Fruit fly (Drosophila melanogaster) whole organism, embryonic: ENCODE results near the gene LManV.
A peak's percentile ranks its signal among the peaks of the same experiment; 100 is the strongest.

ENCODE experiments used
- Antp ChIP-seq: fragments of 200-800 bp; sonication (Bioruptor generic); optimal IDR thresholded peaks from 3 replicates; lab custom pipeline; 2016; ENCODE audit warnings: missing biosample characterization, missing genetic modification characterization
- Atf6 ChIP-seq: fragments of 200-800 bp; sonication (Bioruptor generic); IDR thresholded peaks from 2 replicates; pipeline ENCODE4 v1.3.6; 2022; ENCODE audit warnings: missing biosample characterization, missing genetic modification characterization
- CG10147 ChIP-seq: fragments of 200-800 bp; sonication (Bioruptor generic); optimal IDR thresholded peaks from 2 replicates; lab custom pipeline; 2019; ENCODE audit warnings: missing biosample characterization, mild to moderate bottlenecking, missing genetic modification characterization, moderate library complexity
- CG11560 ChIP-seq: fragments of 200-800 bp; sonication (Bioruptor generic); IDR thresholded peaks from 3 replicates; pipeline ENCODE4 v1.3.6; 2022; ENCODE audit warnings: missing biosample characterization, missing genetic modification characterization
- CG13894 ChIP-seq: fragments of 200-800 bp; sonication (Bioruptor generic); optimal IDR thresholded peaks from 3 replicates; lab custom pipeline; 2018; ENCODE audit warnings: missing biosample characterization, mild to moderate bottlenecking, missing genetic modification characterization, moderate library complexity
- CG14667 ChIP-seq: fragments of 200-800 bp; sonication (Bioruptor generic); IDR thresholded peaks from 2 replicates; pipeline ENCODE4 v1.3.6; 2022; ENCODE audit warnings: missing biosample characterization, missing genetic modification characterization
- CG14710 ChIP-seq: fragments of 200-800 bp; sonication (Bioruptor generic); optimal IDR thresholded peaks from 3 replicates; lab custom pipeline; 2019; ENCODE audit warnings: missing biosample characterization, mild to moderate bottlenecking, missing genetic modification characterization, moderate library complexity
- CG14965 ChIP-seq: fragments of 200-800 bp; sonication (Bioruptor generic); optimal IDR thresholded peaks from 2 replicates; lab custom pipeline; 2016; ENCODE audit warnings: missing biosample characterization, missing genetic modification characterization, borderline replicate concordance
- CG17359 ChIP-seq: fragments of 200-800 bp; sonication (Bioruptor generic); optimal IDR thresholded peaks from 3 replicates; lab custom pipeline; 2018; ENCODE audit warnings: missing biosample characterization, mild to moderate bottlenecking, missing genetic modification characterization, moderate library complexity
- CG17385 ChIP-seq: fragments of 200-800 bp; sonication (Bioruptor generic); optimal IDR thresholded peaks from 3 replicates; lab custom pipeline; 2018; ENCODE audit warnings: missing biosample characterization, mild to moderate bottlenecking, missing genetic modification characterization
- CG17829 ChIP-seq: fragments of 200-800 bp; optimal IDR thresholded peaks from 2 replicates; lab custom pipeline; 2019; ENCODE audit warnings: missing biosample characterization, mild to moderate bottlenecking, missing genetic modification characterization, moderate library complexity
- CG1832 ChIP-seq: fragments of 200-800 bp; sonication (Bioruptor generic); optimal IDR thresholded peaks from 2 replicates; lab custom pipeline; 2017; ENCODE audit warnings: missing biosample characterization, mild to moderate bottlenecking, missing genetic modification characterization, inconsistent platforms
- CG2875 ChIP-seq: fragments of 200-800 bp; sonication (Bioruptor generic); optimal IDR thresholded peaks from 2 replicates; lab custom pipeline; 2017; ENCODE audit warnings: missing biosample characterization, mild to moderate bottlenecking, missing genetic modification characterization, missing genetic modification reagents
- CG32767 ChIP-seq: fragments of 200-800 bp; sonication (Bioruptor generic); IDR thresholded peaks from 2 replicates; pipeline ENCODE4 v1.3.6; 2022; ENCODE audit warnings: missing biosample characterization, missing genetic modification characterization
- CG33213 ChIP-seq: fragments of 200-800 bp; sonication (Bioruptor generic); optimal IDR thresholded peaks from 3 replicates; lab custom pipeline; 2016; ENCODE audit warnings: missing biosample characterization, missing genetic modification characterization
- CG33557 ChIP-seq: fragments of 200-800 bp; sonication (Bioruptor generic); optimal IDR thresholded peaks from 2 replicates; lab custom pipeline; 2019; ENCODE audit warnings: missing biosample characterization, mild to moderate bottlenecking, missing genetic modification characterization, moderate library complexity
- CG5953 ChIP-seq: fragments of 200-800 bp; sonication (Bioruptor generic); IDR thresholded peaks from 2 replicates; pipeline ENCODE4 v1.3.6; 2022; ENCODE audit warnings: missing biosample characterization, missing genetic modification characterization
- CG6254 ChIP-seq: fragments of 200-800 bp; sonication (Bioruptor generic); optimal IDR thresholded peaks from 3 replicates; lab custom pipeline; 2017; ENCODE audit warnings: mild to moderate bottlenecking, missing biosample characterization, missing genetic modification reagents, missing genetic modification characterization
- CG7271 ChIP-seq: fragments of 200-800 bp; sonication (Bioruptor generic); optimal IDR thresholded peaks from 2 replicates; lab custom pipeline; 2018; ENCODE audit warnings: missing biosample characterization, mild to moderate bottlenecking, missing genetic modification characterization, moderate library complexity
- CG9215 ChIP-seq: fragments of 200-800 bp; sonication (Bioruptor generic); IDR thresholded peaks from 2 replicates; pipeline ENCODE4 v1.3.6; 2022; ENCODE audit warnings: missing biosample characterization, missing genetic modification characterization
- CG9727 ChIP-seq: fragments of 200-800 bp; sonication (Bioruptor generic); optimal IDR thresholded peaks from 3 replicates; lab custom pipeline; 2017; ENCODE audit warnings: missing biosample characterization, mild to moderate bottlenecking, missing genetic modification characterization
- CoRest ChIP-seq: fragments of 200-800 bp; sonication (Bioruptor generic); optimal IDR thresholded peaks from 3 replicates; lab custom pipeline; 2018; ENCODE audit warnings: missing biosample characterization, mild to moderate bottlenecking, missing genetic modification characterization, moderate library complexity
- Dfd ChIP-seq, 2 experiments: fragments of >200 bp; optimal IDR thresholded peaks; 2 replicates each; lab custom pipeline; 2017; ENCODE audit warnings: missing biosample characterization in 2 of 2, missing genetic modification characterization in 2 of 2
- Dip3 ChIP-seq: fragments of 200-800 bp; sonication (Bioruptor generic); optimal IDR thresholded peaks from 3 replicates; lab custom pipeline; 2016; ENCODE audit warnings: missing biosample characterization, missing genetic modification characterization
- Ets97D ChIP-seq: fragments of 200-800 bp; sonication (Bioruptor generic); optimal IDR thresholded peaks from 3 replicates; lab custom pipeline; 2016; ENCODE audit warnings: missing biosample characterization, missing genetic modification characterization
- HLHmδ ChIP-seq: fragments of 200-800 bp; sonication (Bioruptor generic); optimal IDR thresholded peaks from 2 replicates; lab custom pipeline; 2018; ENCODE audit warnings: missing biosample characterization, mild to moderate bottlenecking, missing genetic modification characterization, moderate library complexity
- NC2β ChIP-seq: fragments of 200-800 bp; sonication (Bioruptor generic); optimal IDR thresholded peaks from 2 replicates; lab custom pipeline; 2016; ENCODE audit warnings: missing biosample characterization, missing genetic modification characterization
- Nf-YC ChIP-seq: fragments of 200-800 bp; optimal IDR thresholded peaks from 3 replicates; lab custom pipeline; 2019; ENCODE audit warnings: missing biosample characterization, mild to moderate bottlenecking, missing genetic modification characterization, moderate library complexity
- Spps ChIP-seq: fragments of 200-800 bp; sonication (Bioruptor generic); optimal IDR thresholded peaks from 2 replicates; lab custom pipeline; 2018; ENCODE audit warnings: missing biosample characterization, mild to moderate bottlenecking, missing genetic modification characterization
- Sry-δ ChIP-seq: fragments of 200-800 bp; sonication (Bioruptor generic); optimal IDR thresholded peaks from 2 replicates; lab custom pipeline; 2016; ENCODE audit warnings: missing biosample characterization, missing genetic modification characterization
- ac ChIP-seq: fragments of 200-800 bp; sonication (Bioruptor generic); optimal IDR thresholded peaks from 3 replicates; lab custom pipeline; 2017; ENCODE audit warnings: missing biosample characterization, mild to moderate bottlenecking, missing genetic modification characterization
- ato ChIP-seq: fragments of 200-800 bp; sonication (Bioruptor generic); IDR thresholded peaks from 2 replicates; pipeline ENCODE4 v1.3.6; 2022; ENCODE audit warnings: missing biosample characterization, missing genetic modification characterization; ENCODE audit not compliant: partially characterized antibody
- az2 ChIP-seq: fragments of 200-800 bp; sonication (Bioruptor generic); optimal IDR thresholded peaks from 3 replicates; lab custom pipeline; 2016; ENCODE audit warnings: missing biosample characterization, missing genetic modification characterization
- chinmo ChIP-seq: fragments of 200-800 bp; sonication (Bioruptor generic); IDR thresholded peaks from 4 replicates; pipeline ENCODE4 v1.3.6; 2022; ENCODE audit warnings: missing biosample characterization, missing genetic modification characterization; ENCODE audit not compliant: partially characterized antibody
- danr ChIP-seq: fragments of 200-800 bp; sonication (Bioruptor generic); IDR thresholded peaks from 2 replicates; pipeline ENCODE4 v1.3.6; 2022; ENCODE audit warnings: missing biosample characterization, missing genetic modification characterization
- dmrt99B ChIP-seq: fragments of 200-800 bp; sonication (Bioruptor generic); optimal IDR thresholded peaks from 2 replicates; lab custom pipeline; 2018; ENCODE audit warnings: missing biosample characterization, mild to moderate bottlenecking, missing genetic modification characterization, moderate library complexity
- fd102C ChIP-seq: fragments of 200-800 bp; sonication (Bioruptor generic); optimal IDR thresholded peaks from 2 replicates; lab custom pipeline; 2018; ENCODE audit warnings: missing biosample characterization, mild to moderate bottlenecking, missing genetic modification characterization, moderate library complexity
- hth ChIP-seq: fragments of >200 bp; optimal IDR thresholded peaks from 2 replicates; lab custom pipeline; 2017; ENCODE audit warnings: inconsistent platforms
- knrl ChIP-seq: fragments of 200-800 bp; sonication (Bioruptor generic); IDR thresholded peaks from 3 replicates; pipeline ENCODE4 v1.3.6; 2022; ENCODE audit warnings: missing biosample characterization, missing genetic modification characterization; ENCODE audit not compliant: partially characterized antibody
- pb ChIP-seq: fragments of 200-800 bp; sonication (Bioruptor generic); optimal IDR thresholded peaks from 3 replicates; lab custom pipeline; 2016; ENCODE audit warnings: missing biosample characterization, missing genetic modification characterization
- pros ChIP-seq: fragments of 200-800 bp; sonication (Bioruptor generic); optimal IDR thresholded peaks from 3 replicates; lab custom pipeline; 2019; ENCODE audit warnings: missing biosample characterization, mild to moderate bottlenecking, missing genetic modification characterization, moderate library complexity
- ranshi ChIP-seq: fragments of 200-800 bp; sonication (Bioruptor generic); IDR thresholded peaks from 2 replicates; pipeline ENCODE4 v1.3.6; 2022; ENCODE audit warnings: missing biosample characterization, missing genetic modification characterization
- rib ChIP-seq: fragments of 200-800 bp; sonication (Bioruptor generic); IDR thresholded peaks from 2 replicates; pipeline ENCODE4 v1.3.6; 2022; ENCODE audit warnings: missing biosample characterization, missing genetic modification characterization
- sd ChIP-seq: fragments of 200-800 bp; sonication (Bioruptor generic); optimal IDR thresholded peaks from 3 replicates; lab custom pipeline; 2018; ENCODE audit warnings: missing biosample characterization, mild to moderate bottlenecking, missing genetic modification characterization, moderate library complexity
- sim ChIP-seq: fragments of 200-800 bp; sonication (Bioruptor generic); IDR thresholded peaks from 2 replicates; pipeline ENCODE4 v1.3.6; 2022; ENCODE audit warnings: missing biosample characterization, missing genetic modification characterization
- sna ChIP-seq: fragments of 200-800 bp; sonication (Bioruptor generic); IDR thresholded peaks from 2 replicates; pipeline ENCODE4 v1.3.6; 2022; ENCODE audit warnings: missing biosample characterization, missing genetic modification characterization; ENCODE audit not compliant: partially characterized antibody
- stwl ChIP-seq: fragments of 200-800 bp; sonication (Bioruptor generic); optimal IDR thresholded peaks from 3 replicates; lab custom pipeline; 2018; ENCODE audit warnings: missing biosample characterization, mild to moderate bottlenecking, missing genetic modification characterization, moderate library complexity
- tin ChIP-seq: fragments of 200-800 bp; sonication (Bioruptor generic); optimal IDR thresholded peaks from 3 replicates; lab custom pipeline; 2016; ENCODE audit warnings: missing biosample characterization, missing genetic modification characterization
- trem ChIP-seq: fragments of 200-800 bp; optimal IDR thresholded peaks from 3 replicates; lab custom pipeline; 2019; ENCODE audit warnings: missing biosample characterization, mild to moderate bottlenecking, missing genetic modification characterization, moderate library complexity
- ttk ChIP-seq: fragments of 200-800 bp; sonication (Bioruptor generic); IDR thresholded peaks from 2 replicates; pipeline ENCODE4 v2.1.2; 2022; ENCODE audit warnings: missing biosample characterization, missing genetic modification characterization
- tx ChIP-seq: fragments of 200-800 bp; sonication (Bioruptor generic); optimal IDR thresholded peaks from 2 replicates; lab custom pipeline; 2016; ENCODE audit warnings: missing biosample characterization, missing genetic modification characterization

Gene LManV

dm6 chr2L:8738253-8738665 lies 37.8 kb downstream of the LManV start (continued):
- TF ChIP-seq CG14965 (GFP tag; lab: Kevin White, UChicago) (no peak), ato (GFP tag; lab: Robert Waterston, UW) (no peak), Dip3 (GFP tag; lab: Kevin White, UChicago) (peak; percentile 38), CG33557 (GFP tag; lab: Kevin White, UChicago) (no peak), HLHmδ (GFP tag; lab: Kevin White, UChicago) (no peak), NC2β (no peak), hth (lab: Kevin White, UChicago) (no peak), tin (GFP tag; lab: Kevin White, UChicago) (no peak), CG7271 (tag; lab: Kevin White, UChicago) (no peak), CG5953 (GFP tag; lab: Robert Waterston, UW) (no peak), Spps (no peak), sna (GFP tag; lab: Robert Waterston, UW) (no peak), fd102C (GFP tag; lab: Kevin White, UChicago) (no peak), CG13894 (peak; percentile 52), stwl (no peak), danr (GFP tag; lab: Robert Waterston, UW) (no peak), Nf-YC (tag; lab: Kevin White, UChicago) (no peak), CoRest (peak; percentile 21), CG32767 (GFP tag; lab: Robert Waterston, UW) (no peak), CG14667 (no peak), trem (tag; lab: Kevin White, UChicago) (no peak), Dfd (GFP tag; optimal IDR thresholded peaks at IDR 0.05; lab: Kevin White, UChicago) (no peak), Ets97D (GFP tag; lab: Kevin White, UChicago) (no peak), chinmo (0 out of 4 replicates have a peak, but pooled peaks have one; percentile 33), CG10147 (peak; percentile 25), CG17385 (GFP tag; lab: Kevin White, UChicago) (peak; percentile 33), Sry-δ (GFP tag; lab: Kevin White, UChicago) (no peak), tx (GFP tag; lab: Kevin White, UChicago) (peak; percentile 9), Antp (GFP tag; lab: Kevin White, UChicago) (no peak), CG6254 (GFP tag; lab: Kevin White, UChicago) (no peak), CG9727 (GFP tag; lab: Kevin White, UChicago) (peak; percentile 28), ttk (no peak), az2 (GFP tag; lab: Kevin White, UChicago) (no peak), CG9215 (GFP tag; lab: Robert Waterston, UW) (no peak), ac (GFP tag; lab: Kevin White, UChicago) (no peak), ranshi (GFP tag; lab: Robert Waterston, UW) (0 out of 2 replicates have a peak, but pooled peaks have one; percentile 29), CG1832 (no peak), sim (GFP tag; lab: Robert Waterston, UW) (no peak), CG14710 (tag; lab: Kevin White, UChicago) (no peak), CG17829 (tag; lab: Kevin White, UChicago) (peak; percentile 18), Atf6 (GFP tag; lab: Robert Waterston, UW) (peak; percentile 64), pb (no peak), CG17359 (tag; lab: Kevin White, UChicago) (peak; percentile 34), CG11560 (no peak), rib (GFP tag; lab: Robert Waterston, UW) (no peak), CG33213 (GFP tag; lab: Kevin White, UChicago) (no peak), pros (GFP tag; lab: Kevin White, UChicago) (no peak), sd (peak; percentile 69), knrl (no peak), CG2875 (GFP tag; lab: Kevin White, UChicago) (peak; percentile 20), dmrt99B (tag; lab: Kevin White, UChicago) (peak; percentile 51)
